Worm (Caenorhabditis elegans) whole organism, L1 larva: ENCODE data around the gene arrd-16.

Source experiments
- C04F5.9 ChIP-seq: sonication (generic microtip); optimal IDR thresholded peaks from 2 replicates; lab custom pipeline; 2016; ENCODE audit warnings: missing genetic modification characterization, missing compliant biosample characterization
- F16B12.6 ChIP-seq: fragments of 150-350 bp; optimal IDR thresholded peaks from 2 replicates; lab custom pipeline; 2014; ENCODE audit warnings: missing biosample characterization, missing genetic modification characterization
- Y116A8C.19 ChIP-seq: sonication (generic microtip); optimal IDR thresholded peaks from 2 replicates; lab custom pipeline; 2016; ENCODE audit warnings: missing compliant biosample characterization, missing genetic modification characterization, borderline replicate concordance
- ama-1 ChIP-seq: fragments of 150-350 bp; optimal IDR thresholded peaks from 2 replicates; lab custom pipeline; 2014
- blmp-1 ChIP-seq: fragments of 150-350 bp; optimal IDR thresholded peaks from 2 replicates; lab custom pipeline; 2014; ENCODE audit warnings: missing biosample characterization, missing genetic modification characterization
- dpl-1 ChIP-seq, 3 experiments: fragments of 150-350 bp in 2 of 3; sonication (generic microtip) in 1 of 3; optimal IDR thresholded peaks; 2 replicates each; lab custom pipeline; 2014 to 2017; ENCODE audit warnings: missing biosample characterization in 3 of 3, missing genetic modification characterization in 3 of 3, missing genetic modification reagents in 3 of 3
- dsc-1 ChIP-seq: sonication (generic microtip); optimal IDR thresholded peaks from 2 replicates; lab custom pipeline; 2016; ENCODE audit warnings: mild to moderate bottlenecking, missing genetic modification characterization, missing compliant biosample characterization
- efl-1 ChIP-seq, 4 experiments: fragments of 150-350 bp; optimal IDR thresholded peaks in 3 of 4; peaks in 1 of 4; 1 replicate in 1 of 4; 2 replicates in 3 of 4; lab custom pipeline; 2014; ENCODE audit warnings: missing biosample characterization in 2 of 4, missing genetic modification characterization in 2 of 4, missing genetic modification reagents in 2 of 4
- efl-3 ChIP-seq: fragments of 200-800 bp; sonication (Bioruptor generic); optimal IDR thresholded peaks from 2 replicates; lab custom pipeline; 2018; ENCODE audit warnings: mild to moderate bottlenecking, missing genetic modification characterization, missing compliant biosample characterization
- egl-13 ChIP-seq: sonication (generic microtip); optimal IDR thresholded peaks from 2 replicates; lab custom pipeline; 2016; ENCODE audit warnings: missing genotype, missing genetic modification reagents, missing genetic modification characterization, missing compliant biosample characterization
- elt-2 ChIP-seq: sonication (generic microtip); optimal IDR thresholded peaks from 2 replicates; lab custom pipeline; 2016; ENCODE audit warnings: missing genetic modification characterization, mild to moderate bottlenecking, inconsistent platforms, missing compliant biosample characterization, missing genetic modification reagents
- elt-3 ChIP-seq, 6 experiments: fragments of 150-350 bp in 1 of 6; sonication (generic microtip); optimal IDR thresholded peaks; 2 replicates each; lab custom pipeline; 2017 to 2018; ENCODE audit warnings: missing biosample characterization in 6 of 6, missing genetic modification characterization in 6 of 6, inconsistent platforms in 1 of 6
- ets-5 ChIP-seq: fragments of 200-800 bp; sonication (Bioruptor generic); IDR thresholded peaks from 2 replicates; pipeline ENCODE4 v1.3.6; 2022; ENCODE audit warnings: missing genetic modification characterization, missing compliant biosample characterization
- fkh-4 ChIP-seq: sonication (generic microtip); optimal IDR thresholded peaks from 2 replicates; lab custom pipeline; 2016; ENCODE audit warnings: missing compliant biosample characterization, missing genetic modification characterization, borderline replicate concordance
- fkh-8 ChIP-seq: sonication (generic microtip); optimal IDR thresholded peaks from 2 replicates; lab custom pipeline; 2016; ENCODE audit warnings: mild to moderate bottlenecking, missing genetic modification characterization, missing compliant biosample characterization
- fos-1 ChIP-seq: fragments of 150-350 bp; optimal IDR thresholded peaks from 2 replicates; lab custom pipeline; 2014; ENCODE audit warnings: missing biosample characterization, missing genetic modification characterization
- irx-1 ChIP-seq: sonication (generic microtip); optimal IDR thresholded peaks from 2 replicates; lab custom pipeline; 2016; ENCODE audit warnings: missing genetic modification characterization, missing compliant biosample characterization
- lin-35 ChIP-seq, 2 experiments: fragments of 150-350 bp; optimal IDR thresholded peaks; 2 replicates each; lab custom pipeline; 2014; ENCODE audit warnings: missing biosample characterization in 2 of 2, missing genetic modification characterization in 2 of 2, missing genetic modification reagents in 2 of 2
- lin-39 ChIP-seq: fragments of 150-350 bp; optimal IDR thresholded peaks from 2 replicates; lab custom pipeline; 2014; ENCODE audit warnings: missing biosample characterization, missing genetic modification reagents, missing genetic modification characterization
- lir-3 ChIP-seq: sonication (generic microtip); optimal IDR thresholded peaks from 2 replicates; lab custom pipeline; 2016; ENCODE audit warnings: mild to moderate bottlenecking, missing genetic modification characterization, moderate library complexity, missing compliant biosample characterization; ENCODE audit not compliant: poor library complexity
- lsy-2 ChIP-seq, 2 experiments: fragments of 150-350 bp; optimal IDR thresholded peaks; 2 replicates each; lab custom pipeline; 2014; ENCODE audit warnings: missing biosample characterization in 2 of 2, missing genetic modification characterization in 2 of 2
- mab-9 ChIP-seq: fragments of 200-800 bp; sonication (Bioruptor generic); IDR thresholded peaks from 2 replicates; pipeline ENCODE4 v1.3.6; 2022; ENCODE audit warnings: missing genetic modification reagents, missing genetic modification characterization, missing compliant biosample characterization
- mdl-1 ChIP-seq, 2 experiments: fragments of 150-350 bp; optimal IDR thresholded peaks; 2 replicates each; lab custom pipeline; 2014 to 2017; ENCODE audit warnings: missing biosample characterization in 2 of 2, missing genetic modification characterization in 2 of 2, inconsistent platforms in 1 of 2
- mef-2 ChIP-seq: fragments of 150-350 bp; optimal IDR thresholded peaks from 2 replicates; lab custom pipeline; 2014; ENCODE audit warnings: missing biosample characterization, missing genetic modification characterization
- mep-1 ChIP-seq: fragments of 150-350 bp; optimal IDR thresholded peaks from 2 replicates; lab custom pipeline; 2014; ENCODE audit warnings: missing biosample characterization, missing genetic modification characterization
- nhr-19 ChIP-seq: fragments of 200-800 bp; sonication (Bioruptor generic); conservative IDR thresholded peaks from 2 replicates; pipeline ENCODE4 v1.3.6; 2022; ENCODE audit warnings: missing genetic modification characterization, missing compliant biosample characterization
- nhr-20 ChIP-seq: sonication (generic microtip); optimal IDR thresholded peaks from 2 replicates; lab custom pipeline; 2016; ENCODE audit warnings: mild to moderate bottlenecking, missing genetic modification characterization, missing compliant biosample characterization
- nhr-71 ChIP-seq: sonication (generic microtip); optimal IDR thresholded peaks from 2 replicates; lab custom pipeline; 2016; ENCODE audit warnings: mild to moderate bottlenecking, missing genetic modification characterization, moderate library complexity, missing compliant biosample characterization
- nhr-76 ChIP-seq: sonication (generic microtip); optimal IDR thresholded peaks from 2 replicates; lab custom pipeline; 2017; ENCODE audit warnings: missing biosample characterization, missing genetic modification characterization
- nhr-84 ChIP-seq: sonication (generic microtip); optimal IDR thresholded peaks from 2 replicates; lab custom pipeline; 2017; ENCODE audit warnings: missing biosample characterization, missing genetic modification characterization
- pag-3 ChIP-seq: sonication (generic microtip); optimal IDR thresholded peaks from 2 replicates; lab custom pipeline; 2017; ENCODE audit warnings: missing genetic modification characterization, mild to moderate bottlenecking, missing compliant biosample characterization, antibody characterized with exemption, borderline replicate concordance; ENCODE audit not compliant: insufficient read depth
- pqm-1 ChIP-seq: sonication (generic microtip); optimal IDR thresholded peaks from 3 replicates; lab custom pipeline; 2017; ENCODE audit warnings: missing biosample characterization, missing genetic modification characterization
- skn-1 ChIP-seq: fragments of 150-350 bp; optimal IDR thresholded peaks from 2 replicates; lab custom pipeline; 2014; ENCODE audit warnings: missing biosample characterization, missing genetic modification characterization
- snpc-4 ChIP-seq: fragments of 150-350 bp; optimal IDR thresholded peaks from 2 replicates; lab custom pipeline; 2014; ENCODE audit warnings: missing biosample characterization, missing genetic modification characterization
- sptf-1 ChIP-seq: fragments of 150-350 bp; optimal IDR thresholded peaks from 2 replicates; lab custom pipeline; 2014; ENCODE audit warnings: missing biosample characterization, missing genetic modification characterization
- sup-37 ChIP-seq: fragments of 200-800 bp; sonication (Bioruptor generic); optimal IDR thresholded peaks from 2 replicates; lab custom pipeline; 2018; ENCODE audit warnings: mild to moderate bottlenecking, missing genetic modification characterization, missing compliant biosample characterization
- tbx-2 ChIP-seq: sonication (generic microtip); optimal IDR thresholded peaks from 2 replicates; lab custom pipeline; 2016; ENCODE audit warnings: missing genetic modification characterization, missing compliant biosample characterization
- tlp-1 ChIP-seq: fragments of 150-350 bp; optimal IDR thresholded peaks from 2 replicates; lab custom pipeline; 2014; ENCODE audit warnings: missing biosample characterization, missing genetic modification characterization
- unc-130 ChIP-seq: fragments of 150-350 bp; optimal IDR thresholded peaks from 2 replicates; lab custom pipeline; 2017; ENCODE audit warnings: missing biosample characterization, missing genetic modification characterization, inconsistent platforms
- xbp-1 ChIP-seq: sonication (generic microtip); optimal IDR thresholded peaks from 2 replicates; lab custom pipeline; 2016; ENCODE audit warnings: missing genetic modification characterization, missing compliant biosample characterization
- zag-1 ChIP-seq: fragments of 150-350 bp; optimal IDR thresholded peaks from 2 replicates; lab custom pipeline; 2014; ENCODE audit warnings: missing biosample characterization, missing genetic modification characterization
- zip-4 ChIP-seq: fragments of 200-800 bp; sonication (Bioruptor generic); optimal IDR thresholded peaks from 2 replicates; lab custom pipeline; 2018; ENCODE audit warnings: mild to moderate bottlenecking, missing genetic modification characterization, moderate library complexity, missing compliant biosample characterization
- ztf-11 ChIP-seq, 2 experiments: sonication (generic microtip); optimal IDR thresholded peaks; 2 replicates each; lab custom pipeline; 2016 to 2017; ENCODE audit warnings: missing genetic modification characterization in 2 of 2, missing biosample characterization in 1 of 2, missing compliant biosample characterization in 1 of 2

arrd-16 gene

DNA sequence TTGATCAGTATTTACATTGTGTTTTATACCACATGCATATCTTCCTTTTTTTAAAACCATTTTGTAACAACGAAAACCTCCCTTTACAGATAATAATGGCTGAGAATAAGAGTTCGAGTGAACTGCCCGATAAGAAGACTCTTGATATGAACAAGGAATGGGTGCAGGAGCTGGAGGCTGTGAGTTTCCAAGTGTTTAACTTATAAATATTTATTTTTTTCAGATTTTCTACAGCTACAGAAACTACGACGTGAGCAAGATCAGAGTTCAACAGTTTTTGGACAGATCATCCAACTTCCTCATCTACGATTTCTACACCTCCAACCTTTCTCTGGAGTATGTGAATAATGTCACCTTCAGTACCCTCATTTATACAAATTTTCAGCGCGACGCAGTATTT is 11.9 kb downstream of the arrd-16 start, which contains the start of gene herd-1:
Gene herd-1 (plus strand): TSS at position 90 of the 400 bp plus-strand sequence.
- TF ChIP-seq irx-1 (no peak), egl-13 (no peak), lin-39 (no peak), tlp-1 (tag; lab: Kevin White, UChicago) (no peak), nhr-20 (tag; lab: Kevin White, UChicago) (no peak), lir-3 (no peak), nhr-19 (GFP tag; lab: Robert Waterston, UW) (no peak), xbp-1 (no peak), efl-3 (no peak), nhr-84 (tag; lab: Kevin White, UChicago) (no peak), pqm-1 (tag; lab: Kevin White, UChicago) (no peak), unc-130 (no peak), C04F5.9 (tag; lab: Kevin White, UChicago) (no peak), mab-9 (GFP tag; lab: Robert Waterston, UW) (no peak), pag-3 (tag; lab: Kevin White, UChicago) (no peak), zag-1 (tag; lab: Kevin White, UChicago) (no peak), mdl-1 (tag; optimal IDR thresholded peaks at IDR 0.05; lab: Kevin White, UChicago) (no peak), nhr-71 (no peak), elt-2 (no peak), zip-4 (no peak)

DNA sequence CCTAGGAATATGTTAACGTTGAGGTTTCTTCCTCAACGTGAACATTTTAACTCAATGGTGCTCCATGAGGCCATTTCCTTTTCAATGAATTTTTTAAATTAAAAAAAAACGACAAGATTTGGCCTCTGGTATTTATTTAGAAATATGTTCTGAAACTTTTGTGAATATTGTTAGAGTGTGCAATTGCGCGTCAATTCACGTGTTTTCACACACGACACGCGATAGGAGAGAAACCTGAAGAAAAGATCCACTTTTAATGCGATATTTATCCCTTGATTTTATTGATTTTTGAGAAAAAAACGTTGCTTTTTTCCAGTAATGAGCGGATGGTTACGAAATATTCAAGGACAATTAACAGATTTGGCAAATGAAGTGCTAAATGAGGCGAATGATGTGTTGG is 14.7 kb downstream of the arrd-16 start, which contains the start of gene sql-1:
Gene sql-1 (plus strand): TSS at position 313 of the 400 bp plus-strand sequence.
- TF ChIP-seq mep-1 (tag; lab: Kevin White, UChicago) = peak; percentile 59
- no peak for TF ChIP-seq fkh-4 (tag; lab: Kevin White, UChicago)
- TF ChIP-seq ama-1 = no peak
- TF ChIP-seq efl-1 (optimal IDR thresholded peaks at IDR 0.05; lab: Kevin White, UChicago) = peak; percentile 33 to 44
- TF ChIP-seq efl-1 (GFP tag; optimal IDR thresholded peaks at IDR 0.05 in 1 of 2; lab: Kevin White, UChicago) = peak; percentile 46 to 79
- no peak for TF ChIP-seq nhr-76 (tag; lab: Kevin White, UChicago)
- peak; percentile 79 for TF ChIP-seq F16B12.6 (tag; lab: Kevin White, UChicago)
- peak in 1 of 3 experiments; percentile 58 for TF ChIP-seq dpl-1 (GFP tag; optimal IDR thresholded peaks at IDR 0.05; lab: Kevin White, UChicago)
- no peak for TF ChIP-seq sup-37 (GFP tag; lab: Kevin White, UChicago)
- peak; percentile 7 for TF ChIP-seq unc-130
- no peak for TF ChIP-seq tbx-2 (tag; lab: Kevin White, UChicago)
- TF ChIP-seq lin-35 (GFP tag; optimal IDR thresholded peaks at IDR 0.05; lab: Kevin White, UChicago) = peak; percentile 25 to 35
- peak; percentile 5 for TF ChIP-seq dsc-1
- TF ChIP-seq ets-5 (GFP tag; lab: Robert Waterston, UW) = no peak
- no peak for TF ChIP-seq zip-4
- TF ChIP-seq C04F5.9 (tag; lab: Kevin White, UChicago) = no peak
- no peak for TF ChIP-seq snpc-4 (tag; lab: Kevin White, UChicago)
- no peak for TF ChIP-seq lin-39
- peak; percentile 56 for TF ChIP-seq blmp-1
- TF ChIP-seq lsy-2 (tag; optimal IDR thresholded peaks at IDR 0.05; lab: Kevin White, UChicago) = peak; percentile 19 to 47
- TF ChIP-seq mdl-1 (tag; optimal IDR thresholded peaks at IDR 0.05; lab: Kevin White, UChicago) = no peak
- no peak for TF ChIP-seq mef-2
- TF ChIP-seq elt-3 (tag; optimal IDR thresholded peaks at IDR 0.05; lab: Kevin White, UChicago) = no peak
- no peak for TF ChIP-seq fos-1 (tag; lab: Kevin White, UChicago)
- TF ChIP-seq mab-9 (GFP tag; lab: Robert Waterston, UW) = no peak
- TF ChIP-seq fkh-8 (tag; lab: Kevin White, UChicago) = no peak
- no peak for TF ChIP-seq skn-1 (tag; lab: Kevin White, UChicago)

DNA sequence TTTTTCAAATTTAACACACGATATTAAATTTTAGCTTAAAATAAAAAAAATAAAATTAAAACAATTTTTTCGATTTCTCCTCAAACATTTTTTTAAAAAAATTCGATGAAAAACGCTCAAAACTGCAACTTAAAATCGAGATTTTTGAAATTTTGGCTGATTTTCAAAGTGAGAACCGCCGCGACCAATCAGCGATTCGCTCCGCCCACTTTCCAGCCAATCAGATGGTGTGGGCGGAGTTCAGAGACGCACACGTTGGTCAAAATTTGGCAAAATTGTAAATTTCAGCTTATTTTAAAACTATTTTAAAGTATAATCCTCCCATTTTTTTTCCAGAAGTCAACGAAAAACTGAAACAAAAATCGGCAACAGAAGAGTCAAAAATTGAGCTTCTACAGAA is 26.0 kb downstream of the arrd-16 start:
- TF ChIP-seq ztf-11 (tag; optimal IDR thresholded peaks at IDR 0.05; lab: Kevin White, UChicago) (no peak), nhr-19 (GFP tag; lab: Robert Waterston, UW) (no peak), Y116A8C.19 (tag; lab: Kevin White, UChicago) (no peak), lsy-2 (tag; optimal IDR thresholded peaks at IDR 0.05; lab: Kevin White, UChicago) (no peak), sptf-1 (tag; lab: Kevin White, UChicago) (no peak)
